Fruit fly (Drosophila melanogaster) whole organism, embryonic: Measurements from ENCODE around the gene Spn75F.

Experiments used
- Ada2b ChIP-seq: fragments of 200-800 bp; sonication (Bioruptor generic); IDR thresholded peaks from 2 replicates; pipeline ENCODE4 v1.3.6; 2022; ENCODE audit warnings: missing biosample characterization, missing genetic modification characterization
- Antp ChIP-seq: fragments of 200-800 bp; sonication (Bioruptor generic); optimal IDR thresholded peaks from 3 replicates; lab custom pipeline; 2016; ENCODE audit warnings: missing biosample characterization, missing genetic modification characterization
- Asciz ChIP-seq: fragments of 200-800 bp; sonication (Bioruptor generic); optimal IDR thresholded peaks from 2 replicates; lab custom pipeline; 2017; ENCODE audit warnings: missing biosample characterization, mild to moderate bottlenecking, missing genetic modification characterization, missing genetic modification reagents
- Atf-2 ChIP-seq: fragments of 200-800 bp; sonication (Bioruptor generic); optimal IDR thresholded peaks from 2 replicates; lab custom pipeline; 2016; ENCODE audit warnings: missing biosample characterization, missing genetic modification characterization
- Bdp1 ChIP-seq: fragments of 200-800 bp; sonication (Bioruptor generic); optimal IDR thresholded peaks from 3 replicates; lab custom pipeline; 2016; ENCODE audit warnings: missing biosample characterization, missing genetic modification characterization
- CG11247 ChIP-seq: fragments of 200-800 bp; sonication (Bioruptor generic); IDR thresholded peaks from 2 replicates; pipeline ENCODE4 v1.3.6; 2022; ENCODE audit warnings: missing biosample characterization, missing genetic modification characterization
- CG12219 ChIP-seq: fragments of 200-800 bp; sonication (Bioruptor generic); optimal IDR thresholded peaks from 3 replicates; lab custom pipeline; 2018; ENCODE audit warnings: missing biosample characterization, mild to moderate bottlenecking, missing genetic modification characterization
- CG12769 ChIP-seq: fragments of 200-800 bp; sonication (Bioruptor generic); optimal IDR thresholded peaks from 2 replicates; lab custom pipeline; 2019; ENCODE audit warnings: missing biosample characterization, mild to moderate bottlenecking, missing genetic modification characterization, moderate library complexity
- CG14965 ChIP-seq: fragments of 200-800 bp; sonication (Bioruptor generic); optimal IDR thresholded peaks from 2 replicates; lab custom pipeline; 2016; ENCODE audit warnings: missing biosample characterization, missing genetic modification characterization, borderline replicate concordance
- CG15269 ChIP-seq: fragments of 200-800 bp; sonication (Bioruptor generic); optimal IDR thresholded peaks from 2 replicates; lab custom pipeline; 2018; ENCODE audit warnings: missing biosample characterization, mild to moderate bottlenecking, missing genetic modification characterization, moderate library complexity
- CG34422 ChIP-seq: fragments of 200-800 bp; sonication (Bioruptor generic); IDR thresholded peaks from 3 replicates; pipeline ENCODE4 v1.3.6; 2022; ENCODE audit warnings: missing biosample characterization, missing genetic modification characterization
- CG5180 ChIP-seq: fragments of 200-800 bp; sonication (Bioruptor generic); optimal IDR thresholded peaks from 3 replicates; lab custom pipeline; 2017; ENCODE audit warnings: missing biosample characterization, missing genetic modification characterization, mild to moderate bottlenecking, moderate library complexity, missing genetic modification reagents
- CG5953 ChIP-seq: fragments of 200-800 bp; sonication (Bioruptor generic); IDR thresholded peaks from 2 replicates; pipeline ENCODE4 v1.3.6; 2022; ENCODE audit warnings: missing biosample characterization, missing genetic modification characterization
- CG6254 ChIP-seq: fragments of 200-800 bp; sonication (Bioruptor generic); optimal IDR thresholded peaks from 3 replicates; lab custom pipeline; 2017; ENCODE audit warnings: mild to moderate bottlenecking, missing biosample characterization, missing genetic modification reagents, missing genetic modification characterization
- CG6654 ChIP-seq: fragments of 200-800 bp; sonication (Bioruptor generic); optimal IDR thresholded peaks from 2 replicates; lab custom pipeline; 2017; ENCODE audit warnings: missing biosample characterization, mild to moderate bottlenecking, missing genetic modification characterization
- CG6683 ChIP-seq: fragments of 200-800 bp; sonication (Bioruptor generic); optimal IDR thresholded peaks from 2 replicates; lab custom pipeline; 2017; ENCODE audit warnings: missing biosample characterization, mild to moderate bottlenecking, missing genetic modification characterization, missing genetic modification reagents
- CG7963 ChIP-seq: fragments of 200-800 bp; sonication (Bioruptor generic); IDR thresholded peaks from 3 replicates; pipeline ENCODE4 v1.3.6; 2022; ENCODE audit warnings: missing biosample characterization, missing genetic modification characterization; ENCODE audit not compliant: partially characterized antibody
- CG9932 ChIP-seq: fragments of 200-800 bp; sonication (Bioruptor generic); IDR thresholded peaks from 2 replicates; pipeline ENCODE4 v1.3.6; 2022; ENCODE audit warnings: missing biosample characterization, missing genetic modification characterization
- GATAe ChIP-seq: fragments of 200-800 bp; sonication (Bioruptor generic); conservative IDR thresholded peaks from 2 replicates; pipeline ENCODE4 v1.3.6; 2022; ENCODE audit warnings: missing biosample characterization, missing genetic modification characterization
- HLH54F ChIP-seq: fragments of 200-800 bp; sonication (Bioruptor generic); optimal IDR thresholded peaks from 3 replicates; lab custom pipeline; 2016; ENCODE audit warnings: missing biosample characterization, missing genetic modification characterization
- Hr39 ChIP-seq: fragments of >200 bp; optimal IDR thresholded peaks from 2 replicates; lab custom pipeline; 2017
- Mes4 ChIP-seq: fragments of 200-800 bp; sonication (Bioruptor generic); optimal IDR thresholded peaks from 2 replicates; lab custom pipeline; 2016; ENCODE audit warnings: missing biosample characterization, missing genetic modification characterization
- NK7.1 ChIP-seq: fragments of 200-800 bp; sonication (Bioruptor generic); optimal IDR thresholded peaks from 3 replicates; lab custom pipeline; 2016; ENCODE audit warnings: missing biosample characterization, missing genetic modification characterization
- Nf-YC ChIP-seq: fragments of 200-800 bp; optimal IDR thresholded peaks from 3 replicates; lab custom pipeline; 2019; ENCODE audit warnings: missing biosample characterization, mild to moderate bottlenecking, missing genetic modification characterization, moderate library complexity
- Oli ChIP-seq: fragments of 200-800 bp; sonication (Bioruptor generic); optimal IDR thresholded peaks from 2 replicates; lab custom pipeline; 2018; ENCODE audit warnings: missing biosample characterization, mild to moderate bottlenecking, missing genetic modification characterization, moderate library complexity
- Poxn ChIP-seq: fragments of 200-800 bp; sonication (Bioruptor generic); IDR thresholded peaks from 2 replicates; pipeline ENCODE4 v1.3.6; 2022; ENCODE audit warnings: missing biosample characterization, missing genetic modification characterization
- Rx ChIP-seq: fragments of 200-800 bp; sonication (Bioruptor generic); IDR thresholded peaks from 2 replicates; pipeline ENCODE4 v1.3.6; 2022; ENCODE audit warnings: missing biosample characterization, missing genetic modification characterization
- Sox100B ChIP-seq: fragments of 200-800 bp; sonication (Bioruptor generic); optimal IDR thresholded peaks from 3 replicates; lab custom pipeline; 2018; ENCODE audit warnings: missing biosample characterization, mild to moderate bottlenecking, missing genetic modification characterization
- Spps ChIP-seq: fragments of 200-800 bp; sonication (Bioruptor generic); optimal IDR thresholded peaks from 2 replicates; lab custom pipeline; 2018; ENCODE audit warnings: missing biosample characterization, mild to moderate bottlenecking, missing genetic modification characterization
- Xrp1 ChIP-seq: fragments of 200-800 bp; sonication (Bioruptor generic); IDR thresholded peaks from 2 replicates; pipeline ENCODE4 v1.3.6; 2022; ENCODE audit warnings: missing biosample characterization, missing genetic modification characterization
- aop ChIP-seq: fragments of 200-800 bp; sonication (Bioruptor generic); IDR thresholded peaks from 2 replicates; pipeline ENCODE4 v1.3.6; 2022; ENCODE audit warnings: missing biosample characterization, missing genetic modification characterization
- ara ChIP-seq: fragments of 200-800 bp; sonication (Bioruptor generic); IDR thresholded peaks from 2 replicates; pipeline ENCODE4 v1.3.6; 2022; ENCODE audit warnings: missing biosample characterization, missing genetic modification characterization
- chinmo ChIP-seq: fragments of 200-800 bp; sonication (Bioruptor generic); IDR thresholded peaks from 4 replicates; pipeline ENCODE4 v1.3.6; 2022; ENCODE audit warnings: missing biosample characterization, missing genetic modification characterization; ENCODE audit not compliant: partially characterized antibody
- eve ChIP-seq, 2 experiments: fragments of >200 bp; optimal IDR thresholded peaks; 2 replicates each; lab custom pipeline; 2017; ENCODE audit warnings: missing biosample characterization in 2 of 2, missing genetic modification characterization in 2 of 2
- fu2 ChIP-seq: fragments of 200-800 bp; sonication (Bioruptor generic); optimal IDR thresholded peaks from 2 replicates; lab custom pipeline; 2016; ENCODE audit warnings: missing biosample characterization, missing genetic modification characterization
- gcm2 ChIP-seq: fragments of 200-800 bp; sonication (Bioruptor generic); optimal IDR thresholded peaks from 2 replicates; lab custom pipeline; 2016; ENCODE audit warnings: missing biosample characterization, missing genetic modification characterization
- hkb ChIP-seq, 2 experiments: fragments of 200-800 bp in 1 of 2; fragments of >200 bp in 1 of 2; sonication (Bioruptor generic) in 1 of 2; IDR thresholded peaks in 1 of 2; optimal IDR thresholded peaks in 1 of 2; 2 replicates each; pipeline versions ENCODE4 v1.3.6 to Lab custom; 2017 to 2022; ENCODE audit warnings: missing biosample characterization in 1 of 2, missing genetic modification characterization in 1 of 2
- jumu ChIP-seq: fragments of 200-800 bp; sonication (Bioruptor generic); optimal IDR thresholded peaks from 3 replicates; lab custom pipeline; 2016; ENCODE audit warnings: missing biosample characterization, missing genetic modification characterization
- kni ChIP-seq: fragments of 200-800 bp; sonication (Bioruptor generic); optimal IDR thresholded peaks from 3 replicates; lab custom pipeline; 2017; ENCODE audit warnings: mild to moderate bottlenecking, missing biosample characterization, missing genetic modification reagents, missing genetic modification characterization
- p53 ChIP-seq: fragments of 200-800 bp; sonication (Bioruptor generic); optimal IDR thresholded peaks from 2 replicates; lab custom pipeline; 2016; ENCODE audit warnings: missing biosample characterization, missing genetic modification characterization
- pb ChIP-seq: fragments of 200-800 bp; sonication (Bioruptor generic); optimal IDR thresholded peaks from 3 replicates; lab custom pipeline; 2016; ENCODE audit warnings: missing biosample characterization, missing genetic modification characterization
- peb ChIP-seq: fragments of 200-800 bp; sonication (Bioruptor generic); IDR thresholded peaks from 2 replicates; pipeline ENCODE4 v1.3.6; 2022; ENCODE audit warnings: missing biosample characterization, missing genetic modification characterization
- pfk ChIP-seq: fragments of 200-800 bp; sonication (Bioruptor generic); optimal IDR thresholded peaks from 2 replicates; lab custom pipeline; 2018; ENCODE audit warnings: missing biosample characterization, mild to moderate bottlenecking, missing genetic modification characterization, moderate library complexity
- pros ChIP-seq: fragments of 200-800 bp; sonication (Bioruptor generic); optimal IDR thresholded peaks from 3 replicates; lab custom pipeline; 2019; ENCODE audit warnings: missing biosample characterization, mild to moderate bottlenecking, missing genetic modification characterization, moderate library complexity
- repo ChIP-seq: fragments of 200-800 bp; sonication (Bioruptor generic); optimal IDR thresholded peaks from 2 replicates; lab custom pipeline; 2016; ENCODE audit warnings: missing biosample characterization, missing genetic modification characterization
- sc ChIP-seq, 3 experiments: fragments of >200 bp in 2 of 3; fragments of 200-800 bp in 1 of 3; sonication (Bioruptor generic) in 1 of 3; optimal IDR thresholded peaks; 2 replicates in 2 of 3; 3 replicates in 1 of 3; lab custom pipeline; 2017; ENCODE audit warnings: mild to moderate bottlenecking in 1 of 3, missing biosample characterization in 1 of 3, missing genetic modification characterization in 1 of 3, missing genetic modification reagents in 1 of 3
- slp2 ChIP-seq: fragments of 200-800 bp; sonication (Bioruptor generic); optimal IDR thresholded peaks from 2 replicates; lab custom pipeline; 2016; ENCODE audit warnings: missing biosample characterization, missing genetic modification characterization
- ssp ChIP-seq: fragments of 200-800 bp; sonication (Bioruptor generic); IDR thresholded peaks from 2 replicates; pipeline ENCODE4 v1.3.6; 2022; ENCODE audit warnings: missing biosample characterization, missing genetic modification characterization

Spn75F gene

dm6 chr3L:19086364-19087200 lies 42.9 kb downstream of the Spn75F start, which contains the start of gene Mkp3 (continued):
- TF ChIP-seq CG6683: peak; percentile 92
- TF ChIP-seq jumu (GFP tag; lab: Kevin White, UChicago): no peak
- TF ChIP-seq CG6254 (GFP tag; lab: Kevin White, UChicago): peak; percentile 79
- peak; percentile 14 for TF ChIP-seq gcm2 (GFP tag; lab: Kevin White, UChicago)
- TF ChIP-seq CG12769 (tag; lab: Kevin White, UChicago): peak; percentile 70
- peak; percentile 6 for TF ChIP-seq Antp
- no peak for TF ChIP-seq aop (GFP tag; lab: Robert Waterston, UW)
- no peak for TF ChIP-seq CG14965 (GFP tag; lab: Kevin White, UChicago)
- TF ChIP-seq repo (GFP tag; lab: Kevin White, UChicago): no peak
- TF ChIP-seq Hr39 (lab: Kevin White, UChicago): no peak
- TF ChIP-seq HLH54F (GFP tag; lab: Kevin White, UChicago): no peak
- peak; percentile 17 for TF ChIP-seq pfk (GFP tag; lab: Kevin White, UChicago)
- TF ChIP-seq hkb (optimal IDR thresholded peaks at IDR 0.05; lab: Kevin White, UChicago): no peak
- TF ChIP-seq hkb (GFP tag; IDR thresholded peaks at IDR 0.05; lab: Robert Waterston, UW): peak; percentile 95
- TF ChIP-seq ssp (GFP tag; lab: Robert Waterston, UW): peak; percentile 73
- TF ChIP-seq Sox100B (GFP tag; lab: Kevin White, UChicago): peak; percentile 92
- peak; percentile 91 for TF ChIP-seq CG34422
- TF ChIP-seq Ada2b (GFP tag; lab: Robert Waterston, UW): peak; percentile 87
- TF ChIP-seq GATAe (GFP tag; lab: Robert Waterston, UW): peak; percentile 55
- TF ChIP-seq kni (GFP tag; lab: Kevin White, UChicago): no peak
- TF ChIP-seq Poxn (GFP tag; lab: Robert Waterston, UW): peak; percentile 65
- no peak for TF ChIP-seq pros (GFP tag; lab: Kevin White, UChicago)
- peak; percentile 82 for TF ChIP-seq CG12219 (GFP tag; lab: Kevin White, UChicago)
- peak; percentile 89 for TF ChIP-seq CG9932 (GFP tag; lab: Robert Waterston, UW)
- peak; percentile 93 for TF ChIP-seq CG15269 (tag; lab: Kevin White, UChicago)
- no peak for TF ChIP-seq Bdp1 (GFP tag; lab: Kevin White, UChicago)
- peak; percentile 77; the same call in 1 of the 2 replicates for TF ChIP-seq peb
- TF ChIP-seq slp2 (GFP tag; lab: Kevin White, UChicago): no peak
- no peak for TF ChIP-seq pb (GFP tag; lab: Kevin White, UChicago)
- TF ChIP-seq NK7.1 (GFP tag; lab: Kevin White, UChicago): no peak
- no peak for TF ChIP-seq Atf-2
- peak; percentile 69 for TF ChIP-seq CG6654 (GFP tag; lab: Kevin White, UChicago)
- peak; percentile 65; the same call in 1 of the 2 replicates for TF ChIP-seq CG5953 (GFP tag; lab: Robert Waterston, UW)
- TF ChIP-seq fu2 (GFP tag; lab: Kevin White, UChicago): peak; percentile 17
- TF ChIP-seq CG7963 (GFP tag; lab: Robert Waterston, UW): no peak
- TF ChIP-seq CG5180 (GFP tag; lab: Kevin White, UChicago): peak; percentile 70
- TF ChIP-seq Oli (tag; lab: Kevin White, UChicago): peak; percentile 90
- peak; percentile 48 for TF ChIP-seq Spps
- peak; percentile 82 for TF ChIP-seq CG11247 (GFP tag; lab: Robert Waterston, UW)
- TF ChIP-seq chinmo (GFP tag; lab: Robert Waterston, UW): peak; percentile 82; the same call in 2 of the 4 replicates
- TF ChIP-seq ara (GFP tag; lab: Robert Waterston, UW): peak; percentile 70
- no peak for TF ChIP-seq p53 (GFP tag; lab: Kevin White, UChicago)
- TF ChIP-seq Mes4 (GFP tag; lab: Kevin White, UChicago): no peak
- peak; percentile 83 for TF ChIP-seq Nf-YC (tag; lab: Kevin White, UChicago)
- TF ChIP-seq Asciz (GFP tag; lab: Kevin White, UChicago): peak; percentile 86
- TF ChIP-seq sc (optimal IDR thresholded peaks at IDR 0.05; lab: Kevin White, UChicago): no peak
- peak; percentile 65 for TF ChIP-seq sc (GFP tag; optimal IDR thresholded peaks at IDR 0.05; lab: Kevin White, UChicago)
- TF ChIP-seq Rx: peak; percentile 66
- TF ChIP-seq eve (GFP tag; optimal IDR thresholded peaks at IDR 0.05; lab: Kevin White, UChicago): peak in 1 of 2 experiments; percentile 75
- TF ChIP-seq Xrp1 (GFP tag; lab: Robert Waterston, UW): peak; percentile 91
